Fruit fly (Drosophila melanogaster) whole organism, prepupa: ENCODE measurements around the gene CG9117.

ENCODE experiments used
- Blimp-1 ChIP-seq: fragments of 200-800 bp; sonication (Bioruptor generic); optimal IDR thresholded peaks from 3 replicates; lab custom pipeline; 2017; ENCODE audit warnings: missing biosample characterization, missing genetic modification characterization, mild to moderate bottlenecking, moderate library complexity, missing genetic modification reagents
- CG10631 ChIP-seq: fragments of 200-800 bp; sonication (Bioruptor generic); optimal IDR thresholded peaks from 2 replicates; lab custom pipeline; 2016; ENCODE audit warnings: missing biosample characterization, missing genetic modification characterization
- CG10669 ChIP-seq: fragments of 200-800 bp; sonication (Bioruptor generic); optimal IDR thresholded peaks from 3 replicates; lab custom pipeline; 2018; ENCODE audit warnings: missing biosample characterization, mild to moderate bottlenecking, missing genetic modification characterization, moderate library complexity
- CG11294 ChIP-seq: fragments of 200-800 bp; sonication (Bioruptor generic); IDR thresholded peaks from 2 replicates; pipeline ENCODE4 v1.3.6; 2022; ENCODE audit warnings: missing biosample characterization, missing genetic modification characterization
- CG11762 ChIP-seq: fragments of 200-800 bp; sonication (Bioruptor generic); optimal IDR thresholded peaks from 3 replicates; lab custom pipeline; 2016; ENCODE audit warnings: missing biosample characterization, missing genetic modification characterization; ENCODE audit not compliant: insufficient read depth
- CG15336 ChIP-seq: fragments of 200-800 bp; sonication (Bioruptor generic); IDR thresholded peaks from 2 replicates; pipeline ENCODE4 v1.3.6; 2022; ENCODE audit warnings: missing biosample characterization, missing genetic modification characterization
- CG1621 ChIP-seq: fragments of 200-800 bp; sonication (Bioruptor generic); optimal IDR thresholded peaks from 3 replicates; lab custom pipeline; 2018; ENCODE audit warnings: missing biosample characterization, mild to moderate bottlenecking, missing genetic modification characterization
- CG16779 ChIP-seq: fragments of 200-800 bp; sonication (Bioruptor generic); optimal IDR thresholded peaks from 3 replicates; lab custom pipeline; 2017; ENCODE audit warnings: missing biosample characterization, mild to moderate bottlenecking, missing genetic modification characterization
- CG3032 ChIP-seq: fragments of 200-800 bp; optimal IDR thresholded peaks from 2 replicates; lab custom pipeline; 2019; ENCODE audit warnings: missing biosample characterization, mild to moderate bottlenecking, missing genetic modification characterization, moderate library complexity
- CG31627 ChIP-seq: fragments of 200-800 bp; sonication (Bioruptor generic); optimal IDR thresholded peaks from 3 replicates; lab custom pipeline; 2016; ENCODE audit warnings: missing biosample characterization, missing genetic modification characterization
- CG34406 ChIP-seq: fragments of 200-800 bp; sonication (Bioruptor generic); optimal IDR thresholded peaks from 3 replicates; lab custom pipeline; 2016; ENCODE audit warnings: missing biosample characterization, missing genetic modification characterization
- CG6163 ChIP-seq: fragments of 200-800 bp; sonication (Bioruptor generic); IDR thresholded peaks from 3 replicates; pipeline ENCODE4 v1.3.6; 2022; ENCODE audit warnings: missing biosample characterization, missing genetic modification characterization
- CG6792 ChIP-seq: fragments of 200-800 bp; sonication (Bioruptor generic); optimal IDR thresholded peaks from 3 replicates; lab custom pipeline; 2016; ENCODE audit warnings: missing biosample characterization, missing genetic modification characterization
- CG6808 ChIP-seq: fragments of 200-800 bp; sonication (Bioruptor generic); optimal IDR thresholded peaks from 3 replicates; lab custom pipeline; 2017; ENCODE audit warnings: missing biosample characterization, missing genetic modification characterization, mild to moderate bottlenecking, moderate library complexity, missing genetic modification reagents
- CG6854 ChIP-seq: fragments of 200-800 bp; sonication (Bioruptor generic); optimal IDR thresholded peaks from 2 replicates; lab custom pipeline; 2017; ENCODE audit warnings: missing biosample characterization, mild to moderate bottlenecking, missing genetic modification characterization
- CG7368 ChIP-seq: fragments of 200-800 bp; sonication (Bioruptor generic); optimal IDR thresholded peaks from 3 replicates; lab custom pipeline; 2016; ENCODE audit warnings: missing biosample characterization, missing genetic modification characterization
- CG8632 ChIP-seq: fragments of 200-800 bp; sonication (Bioruptor generic); optimal IDR thresholded peaks from 3 replicates; lab custom pipeline; 2016; ENCODE audit warnings: missing biosample characterization, missing genetic modification characterization
- CG9139 ChIP-seq: fragments of 200-800 bp; sonication (Bioruptor generic); optimal IDR thresholded peaks from 3 replicates; lab custom pipeline; 2017; ENCODE audit warnings: missing biosample characterization, mild to moderate bottlenecking, missing genetic modification characterization
- Eip78C ChIP-seq: fragments of 200-800 bp; sonication (Bioruptor generic); peaks from one replicate; lab custom pipeline; 2016; ENCODE audit warnings: missing biosample characterization, missing genetic modification characterization
- Eip93F ChIP-seq: fragments of 200-800 bp; sonication (Bioruptor generic); optimal IDR thresholded peaks from 2 replicates; lab custom pipeline; 2016; ENCODE audit warnings: missing biosample characterization, mild to moderate bottlenecking, missing genetic modification characterization
- Ets96B ChIP-seq: fragments of 200-800 bp; optimal IDR thresholded peaks from 2 replicates; lab custom pipeline; 2019; ENCODE audit warnings: missing biosample characterization, mild to moderate bottlenecking, missing genetic modification characterization, moderate library complexity
- Hr38 ChIP-seq: sonication (Bioruptor generic); optimal IDR thresholded peaks from 2 replicates; lab custom pipeline; 2016; ENCODE audit warnings: missing biosample characterization, missing genetic modification characterization
- Lpt ChIP-seq: fragments of 200-800 bp; sonication (Bioruptor generic); optimal IDR thresholded peaks from 3 replicates; lab custom pipeline; 2016; ENCODE audit warnings: missing biosample characterization, missing genetic modification characterization
- Met ChIP-seq: fragments of 200-800 bp; sonication (Bioruptor generic); optimal IDR thresholded peaks from 3 replicates; lab custom pipeline; 2016; ENCODE audit warnings: missing biosample characterization, missing genetic modification characterization
- OdsH ChIP-seq: fragments of 200-800 bp; sonication (Bioruptor generic); optimal IDR thresholded peaks from 3 replicates; lab custom pipeline; 2016; ENCODE audit warnings: missing biosample characterization, missing genetic modification characterization
- Sox14 ChIP-seq: fragments of 200-800 bp; sonication (Bioruptor generic); optimal IDR thresholded peaks from 3 replicates; lab custom pipeline; 2016; ENCODE audit warnings: missing biosample characterization, missing genetic modification characterization
- dac ChIP-seq: fragments of 200-800 bp; sonication (Bioruptor generic); optimal IDR thresholded peaks from 2 replicates; lab custom pipeline; 2017; ENCODE audit warnings: missing biosample characterization, mild to moderate bottlenecking, missing genetic modification characterization
- eg ChIP-seq: fragments of 200-800 bp; sonication (Bioruptor generic); IDR thresholded peaks from 3 replicates; pipeline ENCODE4 v1.3.6; 2022; ENCODE audit warnings: missing biosample characterization, missing genetic modification characterization
- fd85E ChIP-seq: fragments of 200-800 bp; sonication (Bioruptor generic); optimal IDR thresholded peaks from 3 replicates; lab custom pipeline; 2016; ENCODE audit warnings: missing biosample characterization, missing genetic modification characterization
- fkh ChIP-seq: fragments of 200-800 bp; sonication (Bioruptor generic); optimal IDR thresholded peaks from 3 replicates; lab custom pipeline; 2017; ENCODE audit warnings: missing biosample characterization, mild to moderate bottlenecking, missing genetic modification characterization, moderate library complexity
- lz ChIP-seq: fragments of 200-800 bp; sonication (Bioruptor generic); optimal IDR thresholded peaks from 3 replicates; lab custom pipeline; 2016; ENCODE audit warnings: missing biosample characterization, missing genetic modification characterization
- net ChIP-seq: fragments of 200-800 bp; sonication (Bioruptor generic); optimal IDR thresholded peaks from 3 replicates; lab custom pipeline; 2016; ENCODE audit warnings: missing biosample characterization, missing genetic modification characterization
- ss ChIP-seq, 2 experiments: fragments of 200-800 bp; sonication (Bioruptor generic); optimal IDR thresholded peaks; 2 replicates in 1 of 2; 3 replicates in 1 of 2; lab custom pipeline; 2017 to 2018; ENCODE audit warnings: mild to moderate bottlenecking in 2 of 2, missing biosample characterization in 2 of 2, missing genetic modification characterization in 2 of 2, moderate library complexity in 1 of 2
- topi ChIP-seq: fragments of 200-800 bp; sonication (Bioruptor generic); optimal IDR thresholded peaks from 3 replicates; lab custom pipeline; 2016; ENCODE audit warnings: missing biosample characterization, missing genetic modification characterization
- vri ChIP-seq: fragments of 200-800 bp; sonication (Bioruptor generic); optimal IDR thresholded peaks from 3 replicates; lab custom pipeline; 2016; ENCODE audit warnings: missing biosample characterization, mild to moderate bottlenecking, missing genetic modification characterization

Gene CG9117

dm6 chr2L:6019352-6020131 is 18.2 kb downstream of the CG9117 start, which contains the start of gene H2.0 (continued):
- peak; percentile 70 for TF ChIP-seq CG6792 (GFP tag; lab: Kevin White, UChicago)
- TF ChIP-seq Ets96B = peak; percentile 70
- peak; percentile 67 for TF ChIP-seq CG10669 (GFP tag; lab: Kevin White, UChicago)
- peak; percentile 58 for TF ChIP-seq CG34406 (GFP tag; lab: Kevin White, UChicago)
- peak; percentile 75 for TF ChIP-seq lz (GFP tag; lab: Kevin White, UChicago)
- peak; percentile 25 for TF ChIP-seq CG1621 (tag; lab: Kevin White, UChicago)
- peak; percentile 58 for TF ChIP-seq net
- TF ChIP-seq Sox14 (GFP tag; lab: Kevin White, UChicago) = peak; percentile 75
- peak; percentile 44 for TF ChIP-seq CG9139 (GFP tag; lab: Kevin White, UChicago)
- TF ChIP-seq CG10631 = peak; percentile 71
- TF ChIP-seq fkh (GFP tag; lab: Kevin White, UChicago) = peak; percentile 76
- peak; percentile 49 for TF ChIP-seq Lpt (GFP tag; lab: Kevin White, UChicago)
- peak; percentile 51 for TF ChIP-seq vri (GFP tag; lab: Kevin White, UChicago)
- peak; percentile 37 for TF ChIP-seq CG11762 (GFP tag; lab: Kevin White, UChicago)
- peak; percentile 3 for TF ChIP-seq CG7368 (GFP tag; lab: Kevin White, UChicago)
- peak; percentile 93 for TF ChIP-seq Eip78C (GFP tag; lab: Kevin White, UChicago)
- no peak for TF ChIP-seq CG11294 (GFP tag; lab: Robert Waterston, UW)
- peak; percentile 59 for TF ChIP-seq CG6808 (GFP tag; lab: Kevin White, UChicago)
- peak; percentile 73 for TF ChIP-seq OdsH (GFP tag; lab: Kevin White, UChicago)
- peak; percentile 59 for TF ChIP-seq CG31627
- TF ChIP-seq CG3032 (tag; lab: Kevin White, UChicago) = no peak
- TF ChIP-seq topi (GFP tag; lab: Kevin White, UChicago) = peak; percentile 78
- no peak for TF ChIP-seq CG16779
- TF ChIP-seq CG6163 (GFP tag; lab: Robert Waterston, UW) = peak; percentile 51; the same call in 1 of the 3 replicates
- TF ChIP-seq, all 60 proteins: peak for 51

- TF ChIP-seq Hr38 (no peak), eg (GFP tag; lab: Robert Waterston, UW) (no peak), CG7368 (GFP tag; lab: Kevin White, UChicago) (no peak), CG9139 (GFP tag; lab: Kevin White, UChicago) (no peak)
These were observed 24.7 kb downstream of the CG9117 start for dm6 chr2L:6013071-6013417.

- TF ChIP-seq Lpt (GFP tag; lab: Kevin White, UChicago) = no peak
- TF ChIP-seq net = no peak
- no peak for TF ChIP-seq Eip78C (GFP tag; lab: Kevin White, UChicago)
- no peak for TF ChIP-seq CG6808 (GFP tag; lab: Kevin White, UChicago)
- no peak for TF ChIP-seq Blimp-1 (GFP tag; lab: Kevin White, UChicago)
- no peak for TF ChIP-seq fd85E (GFP tag; lab: Kevin White, UChicago)
- no peak for TF ChIP-seq Met (GFP tag; lab: Kevin White, UChicago)
- no peak for TF ChIP-seq dac (GFP tag; lab: Kevin White, UChicago)
- TF ChIP-seq CG16779 = no peak
- TF ChIP-seq CG15336 (GFP tag; lab: Robert Waterston, UW) = no peak
- TF ChIP-seq vri (GFP tag; lab: Kevin White, UChicago) = no peak
- no peak for TF ChIP-seq Hr38
- TF ChIP-seq CG10631 = no peak
- no peak for TF ChIP-seq ss (GFP tag; optimal IDR thresholded peaks at IDR 0.05; lab: Kevin White, UChicago)
- no peak for TF ChIP-seq CG1621 (tag; lab: Kevin White, UChicago)
- TF ChIP-seq CG3032 (tag; lab: Kevin White, UChicago) = no peak
- no peak for TF ChIP-seq Eip93F
- no peak for TF ChIP-seq CG8632 (GFP tag; lab: Kevin White, UChicago)
- TF ChIP-seq CG6854 = no peak
- no peak for TF ChIP-seq CG6163 (GFP tag; lab: Robert Waterston, UW)
These were observed 25.2 kb downstream of the CG9117 start, which contains the start of gene CG9098 for dm6 chr2L:6012303-6013070. TSS of gene CG9098 (minus strand) at chr2L:6012338.
